Fruit fly (Drosophila melanogaster) whole organism, adult: ENCODE data around the gene CG10550.

ENCODE experiments used
- CG11617 ChIP-seq: fragments of 200-800 bp; sonication (Bioruptor generic); optimal IDR thresholded peaks from 2 replicates; lab custom pipeline; 2017; ENCODE audit warnings: mild to moderate bottlenecking, missing biosample characterization, missing genetic modification reagents, missing genetic modification characterization
- CG14711 ChIP-seq: fragments of 200-800 bp; sonication (Bioruptor generic); optimal IDR thresholded peaks from 2 replicates; lab custom pipeline; 2018; ENCODE audit warnings: missing biosample characterization, mild to moderate bottlenecking, missing genetic modification characterization, moderate library complexity
- CG1620 ChIP-seq: fragments of 200-800 bp; sonication (Bioruptor generic); optimal IDR thresholded peaks from 2 replicates; lab custom pipeline; 2016; ENCODE audit warnings: missing biosample characterization, missing genetic modification characterization
- CG33017 ChIP-seq: fragments of 200-800 bp; sonication (Bioruptor generic); optimal IDR thresholded peaks from 2 replicates; lab custom pipeline; 2018; ENCODE audit warnings: missing biosample characterization, mild to moderate bottlenecking, missing genetic modification characterization, moderate library complexity
- CG7045 ChIP-seq: fragments of 200-800 bp; sonication (Bioruptor generic); optimal IDR thresholded peaks from 2 replicates; lab custom pipeline; 2017; ENCODE audit warnings: missing biosample characterization, mild to moderate bottlenecking, missing genetic modification characterization
- Crg-1 ChIP-seq: fragments of 200-800 bp; sonication (Bioruptor generic); optimal IDR thresholded peaks from 2 replicates; lab custom pipeline; 2016; ENCODE audit warnings: missing biosample characterization, missing genetic modification characterization
- Hr96 ChIP-seq: fragments of 200-800 bp; sonication (Bioruptor generic); optimal IDR thresholded peaks from 2 replicates; lab custom pipeline; 2016; ENCODE audit warnings: missing biosample characterization, missing genetic modification characterization
- Mnt ChIP-seq: fragments of 200-800 bp; sonication (Bioruptor generic); optimal IDR thresholded peaks from 2 replicates; lab custom pipeline; 2016; ENCODE audit warnings: missing biosample characterization, mild to moderate bottlenecking, missing genetic modification characterization
- bab1 ChIP-seq: fragments of 200-800 bp; sonication (Bioruptor generic); optimal IDR thresholded peaks from 3 replicates; lab custom pipeline; 2019; ENCODE audit warnings: missing biosample characterization, mild to moderate bottlenecking, missing genetic modification characterization, moderate library complexity
- cic ChIP-seq: fragments of 200-800 bp; sonication (Bioruptor generic); optimal IDR thresholded peaks from 2 replicates; lab custom pipeline; 2017; ENCODE audit warnings: missing biosample characterization, mild to moderate bottlenecking, missing genetic modification characterization, moderate library complexity

DNA sequence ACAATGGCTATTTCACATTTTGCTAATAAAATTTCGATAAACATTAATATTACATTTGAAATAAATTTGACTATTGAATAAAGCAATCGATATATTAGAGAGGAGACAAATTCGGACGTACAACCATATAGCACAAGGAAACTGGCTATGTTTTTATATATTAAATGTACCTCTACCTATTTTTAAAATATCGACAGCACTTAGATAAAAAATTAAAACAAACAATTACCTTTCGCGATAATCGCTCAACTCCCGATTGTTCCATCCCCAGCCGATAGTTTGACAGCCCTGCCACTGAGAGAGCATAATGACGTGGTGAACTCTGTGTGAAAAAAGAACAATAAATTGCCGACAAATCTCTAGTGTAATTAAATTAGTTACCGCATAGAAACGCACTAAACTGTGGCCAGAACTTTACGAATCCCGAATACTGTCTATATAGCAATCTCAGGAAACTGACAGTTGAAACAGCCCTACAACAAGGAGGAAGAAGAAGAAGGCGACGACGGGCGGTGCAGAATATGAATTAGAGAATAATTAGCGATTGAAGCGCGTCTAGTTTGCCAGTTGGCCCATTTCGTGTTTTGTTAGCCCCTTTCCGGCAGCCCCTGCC lies 49.5 kb downstream of the CG10550 start, which contains the start of gene CG11857:
- peak; percentile 94 for TF ChIP-seq CG14711 (tag; lab: Kevin White, UChicago)
- peak; percentile 92 for TF ChIP-seq Mnt (GFP tag; lab: Kevin White, UChicago)
- peak; percentile 98 for TF ChIP-seq Hr96 (GFP tag; lab: Kevin White, UChicago)
- TF ChIP-seq cic (GFP tag; lab: Kevin White, UChicago) = peak; percentile 84
- peak; percentile 99 for TF ChIP-seq CG1620 (GFP tag; lab: Kevin White, UChicago)
- TF ChIP-seq CG11617 (GFP tag; lab: Kevin White, UChicago) = peak; percentile 97
- peak; percentile 98 for TF ChIP-seq bab1
- peak; percentile 98 for TF ChIP-seq Crg-1 (GFP tag; lab: Kevin White, UChicago)
- peak; percentile 97 for TF ChIP-seq CG7045
- TF ChIP-seq CG33017 (tag; lab: Kevin White, UChicago) = peak; percentile 95
